Worm (Caenorhabditis elegans) whole organism, L4 larva: ENCODE measurements around the gene pqn-80.

Source experiments
- D1046.2 ChIP-seq: fragments of 200-800 bp; sonication (Bioruptor generic); IDR thresholded peaks from 2 replicates; pipeline ENCODE4 v1.3.6; 2022; ENCODE audit warnings: missing genetic modification characterization, missing compliant biosample characterization
- F26F4.8 ChIP-seq: fragments of 200-800 bp; sonication (Bioruptor generic); conservative IDR thresholded peaks from 2 replicates; pipeline ENCODE4 v1.3.6; 2022; ENCODE audit warnings: missing genetic modification characterization, missing compliant biosample characterization
- F49E8.2 ChIP-seq: sonication (generic microtip); optimal IDR thresholded peaks from 2 replicates; lab custom pipeline; 2016; ENCODE audit warnings: missing compliant biosample characterization, mild to moderate bottlenecking, missing genetic modification characterization, borderline replicate concordance
- R02D3.7 ChIP-seq: fragments of 150-350 bp; sonication (generic microtip); optimal IDR thresholded peaks from 3 replicates; lab custom pipeline; 2014; ENCODE audit warnings: missing biosample characterization, missing genetic modification characterization
- Y48G9A.11 ChIP-seq: fragments of 200-800 bp; sonication (Bioruptor generic); IDR thresholded peaks from 2 replicates; pipeline ENCODE4 v1.3.6; 2022; ENCODE audit warnings: missing genetic modification reagents, missing genetic modification characterization, missing compliant biosample characterization
- Y5F2A.4 ChIP-seq: fragments of 200-800 bp; sonication (Bioruptor generic); optimal IDR thresholded peaks from 2 replicates; lab custom pipeline; 2018; ENCODE audit warnings: mild to moderate bottlenecking, missing genetic modification characterization, missing compliant biosample characterization
- ZK337.2 ChIP-seq: fragments of 200-800 bp; sonication (Bioruptor generic); IDR thresholded peaks from 2 replicates; pipeline ENCODE4 v1.3.6; 2022; ENCODE audit warnings: missing genetic modification reagents, missing genetic modification characterization, missing compliant biosample characterization
- aha-1 ChIP-seq: fragments of 150-350 bp; peaks from one replicate; lab custom pipeline; 2014; ENCODE audit warnings: missing biosample characterization, missing genetic modification characterization
- ama-1 ChIP-seq: fragments of 150-350 bp; optimal IDR thresholded peaks from 2 replicates; lab custom pipeline; 2014; ENCODE audit warnings: inconsistent platforms, mixed read lengths
- arid-1 ChIP-seq: fragments of 200-800 bp; sonication (Bioruptor generic); conservative IDR thresholded peaks from 2 replicates; pipeline ENCODE4 v1.3.6; 2022; ENCODE audit warnings: missing genetic modification reagents, missing genetic modification characterization, missing compliant biosample characterization
- attf-4 ChIP-seq: sonication (generic microtip); optimal IDR thresholded peaks from 3 replicates; lab custom pipeline; 2017; ENCODE audit warnings: missing biosample characterization, missing genetic modification characterization
- ceh-20 ChIP-seq: fragments of 200-800 bp; sonication (Bioruptor generic); IDR thresholded peaks from 2 replicates; pipeline ENCODE4 v1.3.6; 2022; ENCODE audit warnings: missing genetic modification reagents, missing genetic modification characterization, missing compliant biosample characterization
- cey-2 ChIP-seq: sonication (generic microtip); optimal IDR thresholded peaks from 3 replicates; lab custom pipeline; 2017; ENCODE audit warnings: missing genetic modification characterization, mild to moderate bottlenecking, missing compliant biosample characterization, antibody characterized with exemption, borderline replicate concordance; ENCODE audit not compliant: insufficient read depth
- daf-12 ChIP-seq: fragments of 150-350 bp; optimal IDR thresholded peaks from 2 replicates; lab custom pipeline; 2014; ENCODE audit warnings: missing biosample characterization, missing genetic modification reagents, missing genetic modification characterization
- daf-16 ChIP-seq, 3 experiments: sonication (generic microtip); optimal IDR thresholded peaks; 2 replicates each; lab custom pipeline; 2016 to 2017; ENCODE audit warnings: missing genetic modification characterization in 3 of 3, missing genetic modification reagents in 3 of 3, mild to moderate bottlenecking in 2 of 3, missing compliant biosample characterization in 2 of 3, missing biosample characterization in 1 of 3, moderate library complexity in 1 of 3
- dmd-6 ChIP-seq: fragments of 200-800 bp; sonication (Bioruptor generic); IDR thresholded peaks from 2 replicates; pipeline ENCODE4 v1.3.6; 2022; ENCODE audit warnings: missing genetic modification reagents, missing genetic modification characterization, missing compliant biosample characterization
- dmd-8 ChIP-seq: fragments of 200-800 bp; sonication (Bioruptor generic); IDR thresholded peaks from 2 replicates; pipeline ENCODE4 v1.3.6; 2022; ENCODE audit warnings: missing genetic modification characterization, missing compliant biosample characterization
- dmd-9 ChIP-seq: fragments of 200-800 bp; sonication (Bioruptor generic); IDR thresholded peaks from 2 replicates; pipeline ENCODE4 v1.3.6; 2022; ENCODE audit warnings: missing genetic modification reagents, missing genetic modification characterization, missing compliant biosample characterization
- dpl-1 ChIP-seq: fragments of 150-350 bp; optimal IDR thresholded peaks from 2 replicates; lab custom pipeline; 2014; ENCODE audit warnings: missing biosample characterization, missing genetic modification reagents, missing genetic modification characterization
- hif-1 ChIP-seq, 2 experiments: sonication (generic microtip); optimal IDR thresholded peaks; 2 replicates each; lab custom pipeline; 2016 to 2017; ENCODE audit warnings: missing compliant biosample characterization in 2 of 2, missing genetic modification characterization in 2 of 2, missing genetic modification reagents in 2 of 2, missing genotype in 2 of 2, mild to moderate bottlenecking in 1 of 2
- jun-1 ChIP-seq: fragments of 150-350 bp; optimal IDR thresholded peaks from 2 replicates; lab custom pipeline; 2014; ENCODE audit warnings: missing biosample characterization, missing genetic modification reagents, missing genetic modification characterization
- lin-38 ChIP-seq: fragments of 200-800 bp; sonication (Bioruptor generic); IDR thresholded peaks from 2 replicates; pipeline ENCODE4 v1.3.6; 2022; ENCODE audit warnings: missing genetic modification reagents, missing genetic modification characterization, missing compliant biosample characterization
- lin-39 ChIP-seq: fragments of 150-350 bp; optimal IDR thresholded peaks from 2 replicates; lab custom pipeline; 2014; ENCODE audit warnings: missing biosample characterization, missing genetic modification reagents, missing genetic modification characterization
- lir-3 ChIP-seq: sonication (generic microtip); optimal IDR thresholded peaks from 2 replicates; lab custom pipeline; 2016; ENCODE audit warnings: mild to moderate bottlenecking, missing genetic modification characterization, missing compliant biosample characterization
- lsy-2 ChIP-seq, 2 experiments: fragments of 150-350 bp in 1 of 2; sonication (generic microtip) in 1 of 2; optimal IDR thresholded peaks; 2 replicates each; lab custom pipeline; 2014 to 2017; ENCODE audit warnings: missing biosample characterization in 2 of 2, missing genetic modification characterization in 2 of 2
- mdt-29 ChIP-seq: fragments of 200-800 bp; sonication (Bioruptor generic); IDR thresholded peaks from 2 replicates; pipeline ENCODE4 v1.3.6; 2022; ENCODE audit warnings: missing genetic modification reagents, missing genetic modification characterization, missing compliant biosample characterization
- mes-2 ChIP-seq: sonication (generic microtip); optimal IDR thresholded peaks from 2 replicates; lab custom pipeline; 2016; ENCODE audit warnings: missing genotype, mild to moderate bottlenecking, missing genetic modification characterization, missing compliant biosample characterization; ENCODE audit not compliant: poor library complexity, severe bottlenecking
- mxl-3 ChIP-seq: fragments of 200-800 bp; sonication (Bioruptor generic); optimal IDR thresholded peaks from 2 replicates; lab custom pipeline; 2018; ENCODE audit warnings: mild to moderate bottlenecking, missing genetic modification characterization, missing compliant biosample characterization
- nhr-10 ChIP-seq: fragments of 150-350 bp; optimal IDR thresholded peaks from 2 replicates; lab custom pipeline; 2014; ENCODE audit warnings: missing biosample characterization, missing genetic modification characterization
- nhr-6 ChIP-seq: fragments of 150-350 bp; optimal IDR thresholded peaks from 2 replicates; lab custom pipeline; 2014; ENCODE audit warnings: missing biosample characterization, missing genetic modification characterization
- pha-4 ChIP-seq, 2 experiments: fragments of 150-350 bp in 1 of 2; fragments of 200-800 bp in 1 of 2; sonication (Bioruptor generic) in 1 of 2; IDR thresholded peaks in 1 of 2; optimal IDR thresholded peaks in 1 of 2; 2 replicates each; pipeline versions ENCODE4 v1.3.6 to Lab custom; 2014 to 2022; ENCODE audit warnings: missing genetic modification characterization in 2 of 2, missing genetic modification reagents in 2 of 2, missing biosample characterization in 1 of 2, missing compliant biosample characterization in 1 of 2
- pqm-1 ChIP-seq: sonication (generic microtip); optimal IDR thresholded peaks from 2 replicates; lab custom pipeline; 2017; ENCODE audit warnings: missing biosample characterization, missing genetic modification characterization
- sdz-12 ChIP-seq: fragments of 200-800 bp; sonication (Bioruptor generic); optimal IDR thresholded peaks from 2 replicates; lab custom pipeline; 2018; ENCODE audit warnings: mild to moderate bottlenecking, missing genetic modification characterization, missing compliant biosample characterization
- spr-1 ChIP-seq: sonication (generic microtip); optimal IDR thresholded peaks from 2 replicates; lab custom pipeline; 2016; ENCODE audit warnings: mild to moderate bottlenecking, missing genetic modification characterization, missing compliant biosample characterization
- spr-3 ChIP-seq: fragments of 200-800 bp; sonication (Bioruptor generic); optimal IDR thresholded peaks from 2 replicates; lab custom pipeline; 2018; ENCODE audit warnings: mild to moderate bottlenecking, missing genetic modification characterization, missing compliant biosample characterization
- tag-97 ChIP-seq: fragments of 200-800 bp; sonication (Bioruptor generic); IDR thresholded peaks from 2 replicates; pipeline ENCODE4 v1.3.6; 2022; ENCODE audit warnings: missing genetic modification characterization, missing compliant biosample characterization
- unc-130 ChIP-seq: sonication (generic microtip); optimal IDR thresholded peaks from 2 replicates; lab custom pipeline; 2016; ENCODE audit warnings: missing genetic modification reagents, missing genetic modification characterization, missing compliant biosample characterization
- unc-39 ChIP-seq: sonication (generic microtip); optimal IDR thresholded peaks from 2 replicates; lab custom pipeline; 2017; ENCODE audit warnings: missing biosample characterization, missing genetic modification characterization
- unc-62 ChIP-seq, 3 experiments: fragments of 150-350 bp in 1 of 3; sonication (generic microtip); optimal IDR thresholded peaks in 2 of 3; peaks in 1 of 3; 1 replicate in 1 of 3; 2 replicates in 2 of 3; lab custom pipeline; 2014 to 2017; ENCODE audit warnings: missing biosample characterization in 3 of 3, missing genetic modification characterization in 3 of 3, missing genetic modification reagents in 3 of 3, missing genotype in 1 of 3
- vab-7 ChIP-seq: fragments of 200-800 bp; sonication (Bioruptor generic); IDR thresholded peaks from 2 replicates; pipeline ENCODE4 v1.3.6; 2022; ENCODE audit warnings: missing genetic modification reagents, missing genetic modification characterization, missing compliant biosample characterization
- zfp-3 ChIP-seq: fragments of 200-800 bp; sonication (Bioruptor generic); conservative IDR thresholded peaks from 2 replicates; pipeline ENCODE4 v1.3.6; 2022; ENCODE audit warnings: missing genetic modification reagents, missing genetic modification characterization, missing compliant biosample characterization

The pqn-80 gene

ce11 chrIII:12673382-12673970, 47.1 kb downstream of the pqn-80 start, which contains the start of the genes taf-7.2 and elpc-2:
Gene taf-7.2 (minus strand): TSS chrIII:12673423.
Gene elpc-2 (plus strand): TSS chrIII:12673677.
- TF ChIP-seq pha-4 (GFP tag; IDR thresholded peaks at IDR 0.05; lab: Robert Waterston, UW): peak; percentile 45; the same call in 1 of the 2 replicates
- TF ChIP-seq pha-4 (tag; optimal IDR thresholded peaks at IDR 0.05; lab: Kevin White, UChicago): no peak
- 0 out of 2 replicates have a peak, but pooled peaks have one; percentile 57 for TF ChIP-seq ZK337.2 (GFP tag; lab: Robert Waterston, UW)
- peak; percentile 94 for TF ChIP-seq mes-2 (tag; lab: Kevin White, UChicago)
- peak; percentile 55 for TF ChIP-seq lin-38 (GFP tag; lab: Robert Waterston, UW)
- TF ChIP-seq Y48G9A.11: peak; percentile 14; the same call in 1 of the 2 replicates
- no peak for TF ChIP-seq F26F4.8
- TF ChIP-seq pqm-1 (tag; lab: Kevin White, UChicago): no peak
- no peak for TF ChIP-seq jun-1 (tag; lab: Kevin White, UChicago)
- peak; percentile 41 for TF ChIP-seq dmd-6 (GFP tag; lab: Robert Waterston, UW)
- peak in 1 of 2 experiments; percentile 26 for TF ChIP-seq unc-62 (GFP tag; optimal IDR thresholded peaks at IDR 0.05 in 1 of 2; lab: Kevin White, UChicago)
- TF ChIP-seq unc-62 (tag; optimal IDR thresholded peaks at IDR 0.05; lab: Kevin White, UChicago): no peak
- TF ChIP-seq hif-1 (tag; optimal IDR thresholded peaks at IDR 0.05; lab: Kevin White, UChicago): peak in 1 of 2 experiments; percentile 70
- TF ChIP-seq tag-97: no peak
- no peak for TF ChIP-seq attf-4 (tag; lab: Kevin White, UChicago)
- TF ChIP-seq dmd-8 (GFP tag; lab: Robert Waterston, UW): no peak
- TF ChIP-seq dpl-1 (GFP tag; lab: Kevin White, UChicago): peak; percentile 47
- TF ChIP-seq aha-1 (tag; lab: Kevin White, UChicago): peak; percentile 77
- peak; percentile 62; the same call in 1 of the 2 replicates for TF ChIP-seq dmd-9 (GFP tag; lab: Robert Waterston, UW)
- no peak for TF ChIP-seq daf-12 (tag; lab: Kevin White, UChicago)
- no peak for TF ChIP-seq unc-39
- TF ChIP-seq lsy-2 (tag; optimal IDR thresholded peaks at IDR 0.05; lab: Kevin White, UChicago): peak in 1 of 2 experiments; percentile 65
- TF ChIP-seq unc-130: peak; percentile 14

- TF ChIP-seq zfp-3 (GFP tag; lab: Robert Waterston, UW): no peak
Measured at ce11 chrIII:12680266-12680665, 53.9 kb downstream of the pqn-80 start.

ce11 chrIII:12685372-12686298, 59.3 kb downstream of the pqn-80 start:
- TF ChIP-seq lin-38 (GFP tag; lab: Robert Waterston, UW) (no peak; the same call in 1 of the 2 replicates), pqm-1 (tag; lab: Kevin White, UChicago) (no peak), spr-1 (no peak), lsy-2 (tag; optimal IDR thresholded peaks at IDR 0.05; lab: Kevin White, UChicago) (no peak), spr-3 (GFP tag; lab: Kevin White, UChicago) (no peak), unc-39 (no peak), cey-2 (tag; lab: Kevin White, UChicago) (no peak), R02D3.7 (tag; lab: Kevin White, UChicago) (no peak), daf-16 (GFP tag; optimal IDR thresholded peaks at IDR 0.05; lab: Kevin White, UChicago) (no peak), daf-16 (tag; optimal IDR thresholded peaks at IDR 0.05; lab: Kevin White, UChicago) (peak; percentile 3), F26F4.8 (no peak), arid-1 (GFP tag; lab: Robert Waterston, UW) (no peak), ceh-20 (GFP tag; lab: Robert Waterston, UW) (no peak), nhr-6 (no peak), D1046.2 (GFP tag; lab: Robert Waterston, UW) (0 out of 2 replicates have a peak, but pooled peaks have one; percentile 62), lir-3 (tag; lab: Kevin White, UChicago) (no peak), Y48G9A.11 (peak; percentile 50), lin-39 (tag; lab: Kevin White, UChicago) (no peak), F49E8.2 (tag; lab: Kevin White, UChicago) (no peak), mdt-29 (GFP tag; lab: Robert Waterston, UW) (no peak), sdz-12 (GFP tag; lab: Kevin White, UChicago) (no peak), mxl-3 (GFP tag; lab: Kevin White, UChicago) (no peak), vab-7 (GFP tag; lab: Robert Waterston, UW) (no peak), ama-1 (lab: Kevin White, UChicago) (peak; percentile 58), aha-1 (tag; lab: Kevin White, UChicago) (peak; percentile 58), nhr-10 (tag; lab: Kevin White, UChicago) (no peak), Y5F2A.4 (GFP tag; lab: Kevin White, UChicago) (no peak), zfp-3 (GFP tag; lab: Robert Waterston, UW) (no peak)
